Fruit fly (Drosophila melanogaster) whole organism, prepupa: Measurements from ENCODE around the gene sds22.

ENCODE experiments used
- CG10631 ChIP-seq: fragments of 200-800 bp; sonication (Bioruptor generic); optimal IDR thresholded peaks from 2 replicates; lab custom pipeline; 2016; ENCODE audit warnings: missing biosample characterization, missing genetic modification characterization
- CG10669 ChIP-seq: fragments of 200-800 bp; sonication (Bioruptor generic); optimal IDR thresholded peaks from 3 replicates; lab custom pipeline; 2018; ENCODE audit warnings: missing biosample characterization, mild to moderate bottlenecking, missing genetic modification characterization, moderate library complexity
- CG11902 ChIP-seq: fragments of 200-800 bp; sonication (Bioruptor generic); optimal IDR thresholded peaks from 3 replicates; lab custom pipeline; 2016; ENCODE audit warnings: missing biosample characterization, missing genetic modification characterization
- CG15336 ChIP-seq: fragments of 200-800 bp; sonication (Bioruptor generic); IDR thresholded peaks from 2 replicates; pipeline ENCODE4 v1.3.6; 2022; ENCODE audit warnings: missing biosample characterization, missing genetic modification characterization
- CG1621 ChIP-seq: fragments of 200-800 bp; sonication (Bioruptor generic); optimal IDR thresholded peaks from 3 replicates; lab custom pipeline; 2018; ENCODE audit warnings: missing biosample characterization, mild to moderate bottlenecking, missing genetic modification characterization
- CG16779 ChIP-seq: fragments of 200-800 bp; sonication (Bioruptor generic); optimal IDR thresholded peaks from 3 replicates; lab custom pipeline; 2017; ENCODE audit warnings: missing biosample characterization, mild to moderate bottlenecking, missing genetic modification characterization
- CG31627 ChIP-seq: fragments of 200-800 bp; sonication (Bioruptor generic); optimal IDR thresholded peaks from 3 replicates; lab custom pipeline; 2016; ENCODE audit warnings: missing biosample characterization, missing genetic modification characterization
- CG34406 ChIP-seq: fragments of 200-800 bp; sonication (Bioruptor generic); optimal IDR thresholded peaks from 3 replicates; lab custom pipeline; 2016; ENCODE audit warnings: missing biosample characterization, missing genetic modification characterization
- CG4318 ChIP-seq: fragments of 200-800 bp; sonication (Bioruptor generic); optimal IDR thresholded peaks from 3 replicates; lab custom pipeline; 2017; ENCODE audit warnings: missing biosample characterization, mild to moderate bottlenecking, missing genetic modification characterization
- CG6163 ChIP-seq: fragments of 200-800 bp; sonication (Bioruptor generic); IDR thresholded peaks from 3 replicates; pipeline ENCODE4 v1.3.6; 2022; ENCODE audit warnings: missing biosample characterization, missing genetic modification characterization
- CG6808 ChIP-seq: fragments of 200-800 bp; sonication (Bioruptor generic); optimal IDR thresholded peaks from 3 replicates; lab custom pipeline; 2017; ENCODE audit warnings: missing biosample characterization, missing genetic modification characterization, mild to moderate bottlenecking, moderate library complexity, missing genetic modification reagents
- CG6854 ChIP-seq: fragments of 200-800 bp; sonication (Bioruptor generic); optimal IDR thresholded peaks from 2 replicates; lab custom pipeline; 2017; ENCODE audit warnings: missing biosample characterization, mild to moderate bottlenecking, missing genetic modification characterization
- CG7368 ChIP-seq: fragments of 200-800 bp; sonication (Bioruptor generic); optimal IDR thresholded peaks from 3 replicates; lab custom pipeline; 2016; ENCODE audit warnings: missing biosample characterization, missing genetic modification characterization
- CG8119 ChIP-seq: fragments of 200-800 bp; sonication (Bioruptor generic); IDR thresholded peaks from 3 replicates; pipeline ENCODE4 v1.3.6; 2022; ENCODE audit warnings: missing biosample characterization, missing genetic modification characterization
- CG8319 ChIP-seq: fragments of 200-800 bp; sonication (Bioruptor generic); optimal IDR thresholded peaks from 3 replicates; lab custom pipeline; 2016; ENCODE audit warnings: missing biosample characterization, missing genetic modification characterization
- CG8632 ChIP-seq: fragments of 200-800 bp; sonication (Bioruptor generic); optimal IDR thresholded peaks from 3 replicates; lab custom pipeline; 2016; ENCODE audit warnings: missing biosample characterization, missing genetic modification characterization
- CG9139 ChIP-seq: fragments of 200-800 bp; sonication (Bioruptor generic); optimal IDR thresholded peaks from 3 replicates; lab custom pipeline; 2017; ENCODE audit warnings: missing biosample characterization, mild to moderate bottlenecking, missing genetic modification characterization
- Eip75B ChIP-seq: fragments of 200-800 bp; sonication (Bioruptor generic); optimal IDR thresholded peaks from 3 replicates; lab custom pipeline; 2016; ENCODE audit warnings: missing biosample characterization, missing genetic modification characterization
- Eip78C ChIP-seq: fragments of 200-800 bp; sonication (Bioruptor generic); peaks from one replicate; lab custom pipeline; 2016; ENCODE audit warnings: missing biosample characterization, missing genetic modification characterization
- Ets96B ChIP-seq: fragments of 200-800 bp; optimal IDR thresholded peaks from 2 replicates; lab custom pipeline; 2019; ENCODE audit warnings: missing biosample characterization, mild to moderate bottlenecking, missing genetic modification characterization, moderate library complexity
- Hr38 ChIP-seq: sonication (Bioruptor generic); optimal IDR thresholded peaks from 2 replicates; lab custom pipeline; 2016; ENCODE audit warnings: missing biosample characterization, missing genetic modification characterization
- Hr39 ChIP-seq: fragments of 200-800 bp; sonication (Bioruptor generic); optimal IDR thresholded peaks from 2 replicates; lab custom pipeline; 2016; ENCODE audit warnings: missing biosample characterization, missing genetic modification characterization
- Hr4 ChIP-seq: fragments of 200-800 bp; sonication (Bioruptor generic); optimal IDR thresholded peaks from 3 replicates; lab custom pipeline; 2016; ENCODE audit warnings: missing biosample characterization, missing genetic modification characterization
- Met ChIP-seq: fragments of 200-800 bp; sonication (Bioruptor generic); optimal IDR thresholded peaks from 3 replicates; lab custom pipeline; 2016; ENCODE audit warnings: missing biosample characterization, missing genetic modification characterization
- OdsH ChIP-seq: fragments of 200-800 bp; sonication (Bioruptor generic); optimal IDR thresholded peaks from 3 replicates; lab custom pipeline; 2016; ENCODE audit warnings: missing biosample characterization, missing genetic modification characterization
- Smox ChIP-seq: fragments of 200-800 bp; sonication (Bioruptor generic); optimal IDR thresholded peaks from 3 replicates; lab custom pipeline; 2016; ENCODE audit warnings: missing biosample characterization, missing genetic modification characterization
- Sox102F ChIP-seq: fragments of 200-800 bp; sonication (Bioruptor generic); optimal IDR thresholded peaks from 2 replicates; lab custom pipeline; 2016; ENCODE audit warnings: missing biosample characterization, mild to moderate bottlenecking, missing genetic modification characterization
- Sox14 ChIP-seq: fragments of 200-800 bp; sonication (Bioruptor generic); optimal IDR thresholded peaks from 3 replicates; lab custom pipeline; 2016; ENCODE audit warnings: missing biosample characterization, missing genetic modification characterization
- achi ChIP-seq: fragments of 200-800 bp; sonication (Bioruptor generic); optimal IDR thresholded peaks from 3 replicates; lab custom pipeline; 2016; ENCODE audit warnings: missing biosample characterization, missing genetic modification characterization
- acj6 ChIP-seq: fragments of 200-800 bp; sonication (Bioruptor generic); optimal IDR thresholded peaks from 3 replicates; lab custom pipeline; 2016; ENCODE audit warnings: missing biosample characterization, missing genetic modification characterization
- cyc ChIP-seq: fragments of 200-800 bp; sonication (Bioruptor generic); optimal IDR thresholded peaks from 3 replicates; lab custom pipeline; 2016; ENCODE audit warnings: missing biosample characterization, missing genetic modification characterization
- dsx ChIP-seq: fragments of 200-800 bp; optimal IDR thresholded peaks from 3 replicates; lab custom pipeline; 2019; ENCODE audit warnings: missing biosample characterization, mild to moderate bottlenecking, missing genetic modification characterization, moderate library complexity; ENCODE audit not compliant: poor library complexity, severe bottlenecking
- eg ChIP-seq: fragments of 200-800 bp; sonication (Bioruptor generic); IDR thresholded peaks from 3 replicates; pipeline ENCODE4 v1.3.6; 2022; ENCODE audit warnings: missing biosample characterization, missing genetic modification characterization
- esn ChIP-seq: fragments of 200-800 bp; sonication (Bioruptor generic); optimal IDR thresholded peaks from 2 replicates; lab custom pipeline; 2016; ENCODE audit warnings: missing biosample characterization, mild to moderate bottlenecking, missing genetic modification characterization, moderate library complexity
- fd59A ChIP-seq: fragments of 200-800 bp; sonication (Bioruptor generic); optimal IDR thresholded peaks from 2 replicates; lab custom pipeline; 2017; ENCODE audit warnings: missing biosample characterization, mild to moderate bottlenecking, missing genetic modification characterization, missing genetic modification reagents
- fd85E ChIP-seq: fragments of 200-800 bp; sonication (Bioruptor generic); optimal IDR thresholded peaks from 3 replicates; lab custom pipeline; 2016; ENCODE audit warnings: missing biosample characterization, missing genetic modification characterization
- lz ChIP-seq: fragments of 200-800 bp; sonication (Bioruptor generic); optimal IDR thresholded peaks from 3 replicates; lab custom pipeline; 2016; ENCODE audit warnings: missing biosample characterization, missing genetic modification characterization
- net ChIP-seq: fragments of 200-800 bp; sonication (Bioruptor generic); optimal IDR thresholded peaks from 3 replicates; lab custom pipeline; 2016; ENCODE audit warnings: missing biosample characterization, missing genetic modification characterization
- pdm3 ChIP-seq: fragments of 200-800 bp; sonication (Bioruptor generic); optimal IDR thresholded peaks from 3 replicates; lab custom pipeline; 2016; ENCODE audit warnings: missing biosample characterization, missing genetic modification characterization
- spab ChIP-seq: fragments of 200-800 bp; sonication (Bioruptor generic); optimal IDR thresholded peaks from 2 replicates; lab custom pipeline; 2017; ENCODE audit warnings: missing biosample characterization, mild to moderate bottlenecking, missing genetic modification characterization, missing genetic modification reagents
- ss ChIP-seq, 2 experiments: fragments of 200-800 bp; sonication (Bioruptor generic); optimal IDR thresholded peaks; 2 replicates in 1 of 2; 3 replicates in 1 of 2; lab custom pipeline; 2017 to 2018; ENCODE audit warnings: mild to moderate bottlenecking in 2 of 2, missing biosample characterization in 2 of 2, missing genetic modification characterization in 2 of 2, moderate library complexity in 1 of 2
- svp ChIP-seq: fragments of 200-800 bp; sonication (Bioruptor generic); peaks from one replicate; lab custom pipeline; 2016; ENCODE audit warnings: missing biosample characterization, missing genetic modification characterization
- topi ChIP-seq: fragments of 200-800 bp; sonication (Bioruptor generic); optimal IDR thresholded peaks from 3 replicates; lab custom pipeline; 2016; ENCODE audit warnings: missing biosample characterization, missing genetic modification characterization
- vri ChIP-seq: fragments of 200-800 bp; sonication (Bioruptor generic); optimal IDR thresholded peaks from 3 replicates; lab custom pipeline; 2016; ENCODE audit warnings: missing biosample characterization, mild to moderate bottlenecking, missing genetic modification characterization

sds22 gene

DNA sequence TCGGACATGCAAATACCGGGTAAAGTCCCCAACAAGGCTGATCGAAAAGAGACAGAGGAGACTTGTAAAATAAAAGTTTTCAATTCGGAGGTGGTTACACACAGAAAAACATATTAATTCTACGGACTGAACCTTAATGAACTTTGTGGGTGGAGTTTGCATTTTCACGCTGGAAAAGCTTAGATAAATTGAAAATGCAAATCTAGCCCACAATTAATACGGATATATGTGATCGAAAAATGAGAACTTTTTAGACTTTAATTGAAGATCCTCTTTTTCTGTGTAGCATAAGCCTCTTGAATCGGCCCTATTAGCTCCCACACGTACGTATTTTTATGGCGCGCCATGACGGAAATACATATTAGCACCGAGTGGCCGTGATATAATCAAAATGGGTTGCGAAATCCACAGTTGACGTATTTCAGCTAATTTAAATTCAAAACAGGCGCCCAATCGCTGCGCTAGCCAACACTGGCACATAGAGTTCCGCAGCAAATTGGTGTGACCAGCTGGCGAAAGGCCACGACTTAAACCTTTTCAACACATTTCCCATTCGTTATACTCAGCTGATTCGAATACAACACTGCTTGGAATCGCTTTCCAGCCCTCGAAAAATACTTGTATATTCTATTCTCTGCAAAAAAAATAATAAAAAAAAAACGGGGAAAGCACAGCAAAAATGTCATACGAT lies 5.9 kb upstream of the sds22 start (continued):
- TF ChIP-seq dsx (GFP tag; lab: Kevin White, UChicago) (peak; percentile 30), Met (peak; percentile 37), CG4318 (GFP tag; lab: Kevin White, UChicago) (no peak), Ets96B (tag; lab: Kevin White, UChicago) (peak; percentile 42), vri (peak; percentile 59), acj6 (GFP tag; lab: Kevin White, UChicago) (peak; percentile 13), CG8632 (GFP tag; lab: Kevin White, UChicago) (no peak), net (GFP tag; lab: Kevin White, UChicago) (peak; percentile 62), spab (GFP tag; lab: Kevin White, UChicago) (no peak), pdm3 (GFP tag; lab: Kevin White, UChicago) (peak; percentile 32), CG31627 (GFP tag; lab: Kevin White, UChicago) (peak; percentile 59), CG16779 (tag; lab: Kevin White, UChicago) (no peak), topi (GFP tag; lab: Kevin White, UChicago) (peak; percentile 51), Hr39 (peak; percentile 43), CG34406 (GFP tag; lab: Kevin White, UChicago) (no peak), Eip78C (GFP tag; lab: Kevin White, UChicago) (peak; percentile 74), CG11902 (GFP tag; lab: Kevin White, UChicago) (no peak), Sox102F (GFP tag; lab: Kevin White, UChicago) (peak; percentile 65), svp (peak; percentile 79), CG6163 (GFP tag; lab: Robert Waterston, UW) (peak; percentile 58), fd85E (GFP tag; lab: Kevin White, UChicago) (no peak), Hr4 (GFP tag; lab: Kevin White, UChicago) (no peak), CG8319 (no peak), CG1621 (tag; lab: Kevin White, UChicago) (peak; percentile 51), fd59A (GFP tag; lab: Kevin White, UChicago) (no peak), ss (GFP tag; optimal IDR thresholded peaks at IDR 0.05; lab: Kevin White, UChicago) (peak in 1 of 2 experiments; percentile 44), Eip75B (GFP tag; lab: Kevin White, UChicago) (peak; percentile 33), CG6808 (GFP tag; lab: Kevin White, UChicago) (peak; percentile 19), CG15336 (GFP tag; lab: Robert Waterston, UW) (peak; percentile 8; the same call in 1 of the 2 replicates), CG7368 (GFP tag; lab: Kevin White, UChicago) (peak; percentile 47), eg (GFP tag; lab: Robert Waterston, UW) (peak; percentile 52)
- TF ChIP-seq, all 60 proteins: peak for 38

DNA sequence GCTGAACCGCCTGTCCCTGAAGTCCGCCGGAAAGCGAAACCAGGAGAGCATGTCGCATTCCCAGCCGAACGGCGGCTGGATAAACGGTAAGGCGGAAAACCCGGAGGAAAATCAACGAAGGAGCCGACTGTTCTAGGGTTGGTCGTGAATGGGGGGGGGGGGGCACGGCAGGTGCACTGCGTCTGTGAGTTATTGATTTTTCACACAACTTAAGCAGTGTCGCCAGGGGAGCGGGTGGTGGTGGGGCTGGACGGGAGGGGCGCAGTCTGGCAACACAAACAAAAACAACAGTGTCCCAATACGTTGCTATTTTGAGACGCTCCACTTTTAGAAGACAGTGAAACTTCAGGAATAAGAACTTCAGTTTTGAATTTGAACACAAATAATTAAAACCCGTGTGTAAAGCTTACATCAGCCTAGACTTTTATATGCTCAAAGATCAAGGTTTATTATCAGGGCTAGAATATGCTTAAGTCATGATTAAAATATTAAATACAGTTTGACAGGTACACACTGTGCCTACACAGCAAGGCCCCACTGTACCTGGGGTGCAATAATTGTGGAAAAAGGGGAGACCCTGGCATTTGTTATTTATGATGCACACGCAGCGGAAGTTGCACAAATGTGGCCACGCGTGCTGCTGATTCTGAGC lies 5.1 kb upstream of the sds22 start:
- TF ChIP-seq ss (GFP tag; optimal IDR thresholded peaks at IDR 0.05; lab: Kevin White, UChicago) (peak; percentile 35 to 65), achi (GFP tag; lab: Kevin White, UChicago) (peak; percentile 76), dsx (GFP tag; lab: Kevin White, UChicago) (peak; percentile 58), Ets96B (tag; lab: Kevin White, UChicago) (peak; percentile 73), Hr38 (GFP tag; lab: Kevin White, UChicago) (no peak), CG6808 (GFP tag; lab: Kevin White, UChicago) (peak; percentile 75), CG10669 (GFP tag; lab: Kevin White, UChicago) (peak; percentile 77), vri (peak; percentile 24), CG1621 (tag; lab: Kevin White, UChicago) (peak; percentile 51), fd85E (GFP tag; lab: Kevin White, UChicago) (peak; percentile 52), Sox14 (GFP tag; lab: Kevin White, UChicago) (peak; percentile 68), topi (GFP tag; lab: Kevin White, UChicago) (peak; percentile 77), Hr39 (peak; percentile 77), CG6854 (peak; percentile 59), OdsH (peak; percentile 79), CG10631 (GFP tag; lab: Kevin White, UChicago) (peak; percentile 81), CG16779 (tag; lab: Kevin White, UChicago) (peak; percentile 64), CG8119 (GFP tag; lab: Robert Waterston, UW) (peak; percentile 90), CG31627 (GFP tag; lab: Kevin White, UChicago) (peak; percentile 74), spab (GFP tag; lab: Kevin White, UChicago) (peak; percentile 52), eg (GFP tag; lab: Robert Waterston, UW) (peak; percentile 92), net (GFP tag; lab: Kevin White, UChicago) (peak; percentile 64), CG34406 (GFP tag; lab: Kevin White, UChicago) (peak; percentile 61), Hr4 (GFP tag; lab: Kevin White, UChicago) (peak; percentile 84), lz (GFP tag; lab: Kevin White, UChicago) (peak; percentile 79), Sox102F (GFP tag; lab: Kevin White, UChicago) (peak; percentile 68), Eip78C (GFP tag; lab: Kevin White, UChicago) (peak; percentile 91), esn (GFP tag; lab: Kevin White, UChicago) (peak; percentile 79), Smox (GFP tag; lab: Kevin White, UChicago) (peak; percentile 64), cyc (GFP tag; lab: Kevin White, UChicago) (peak; percentile 83), CG9139 (peak; percentile 34)
